Fruit fly (Drosophila melanogaster) whole organism: ENCODE measurements around the gene CG32428.

Source experiments
- CG8478 ChIP-seq: fragments of >200 bp; optimal IDR thresholded peaks from 2 replicates; lab custom pipeline; 2018; ENCODE audit warnings: inconsistent platforms
- Dll ChIP-seq: fragments of >200 bp; optimal IDR thresholded peaks from 2 replicates; lab custom pipeline; 2017
- EcR ChIP-seq, 2 experiments: fragments of >200 bp; optimal IDR thresholded peaks; 2 replicates each; lab custom pipeline; 2017; ENCODE audit warnings: missing biosample characterization in 2 of 2, missing genetic modification characterization in 2 of 2, missing genetic modification reagents in 2 of 2
- pan ChIP-seq: fragments of >200 bp; optimal IDR thresholded peaks from 2 replicates; lab custom pipeline; 2017
- psq ChIP-seq: fragments of >200 bp; optimal IDR thresholded peaks from 2 replicates; lab custom pipeline; 2017
- usp ChIP-seq: fragments of >200 bp; optimal IDR thresholded peaks from 2 replicates; lab custom pipeline; 2017; ENCODE audit warnings: missing biosample characterization, missing genetic modification characterization, mixed read lengths

- TF ChIP-seq usp (no peak), pan (no peak), psq (lab: Kevin White, UChicago) (no peak), EcR (GFP tag; optimal IDR thresholded peaks at IDR 0.05; lab: Kevin White, UChicago) (no peak), CG8478 (lab: Kevin White, UChicago) (no peak), Dll (lab: Kevin White, UChicago) (no peak)
Observed at dm6 chr3L:20509121-20509934, 35.8 kb upstream of the CG32428 start.
